Fruit fly (Drosophila melanogaster) whole organism, prepupa: ENCODE data around the gene ECSIT.

Experiments used
- CG1621 ChIP-seq: fragments of 200-800 bp; sonication (Bioruptor generic); optimal IDR thresholded peaks from 3 replicates; lab custom pipeline; 2018; ENCODE audit warnings: missing biosample characterization, mild to moderate bottlenecking, missing genetic modification characterization
- CG16779 ChIP-seq: fragments of 200-800 bp; sonication (Bioruptor generic); optimal IDR thresholded peaks from 3 replicates; lab custom pipeline; 2017; ENCODE audit warnings: missing biosample characterization, mild to moderate bottlenecking, missing genetic modification characterization
- CG6792 ChIP-seq: fragments of 200-800 bp; sonication (Bioruptor generic); optimal IDR thresholded peaks from 3 replicates; lab custom pipeline; 2016; ENCODE audit warnings: missing biosample characterization, missing genetic modification characterization
- CG7368 ChIP-seq: fragments of 200-800 bp; sonication (Bioruptor generic); optimal IDR thresholded peaks from 3 replicates; lab custom pipeline; 2016; ENCODE audit warnings: missing biosample characterization, missing genetic modification characterization
- CG9139 ChIP-seq: fragments of 200-800 bp; sonication (Bioruptor generic); optimal IDR thresholded peaks from 3 replicates; lab custom pipeline; 2017; ENCODE audit warnings: missing biosample characterization, mild to moderate bottlenecking, missing genetic modification characterization
- Eip93F ChIP-seq: fragments of 200-800 bp; sonication (Bioruptor generic); optimal IDR thresholded peaks from 2 replicates; lab custom pipeline; 2016; ENCODE audit warnings: missing biosample characterization, mild to moderate bottlenecking, missing genetic modification characterization
- Hr39 ChIP-seq: fragments of 200-800 bp; sonication (Bioruptor generic); optimal IDR thresholded peaks from 2 replicates; lab custom pipeline; 2016; ENCODE audit warnings: missing biosample characterization, missing genetic modification characterization
- Hr4 ChIP-seq: fragments of 200-800 bp; sonication (Bioruptor generic); optimal IDR thresholded peaks from 3 replicates; lab custom pipeline; 2016; ENCODE audit warnings: missing biosample characterization, missing genetic modification characterization
- Sox102F ChIP-seq: fragments of 200-800 bp; sonication (Bioruptor generic); optimal IDR thresholded peaks from 2 replicates; lab custom pipeline; 2016; ENCODE audit warnings: missing biosample characterization, mild to moderate bottlenecking, missing genetic modification characterization
- esn ChIP-seq: fragments of 200-800 bp; sonication (Bioruptor generic); optimal IDR thresholded peaks from 2 replicates; lab custom pipeline; 2016; ENCODE audit warnings: missing biosample characterization, mild to moderate bottlenecking, missing genetic modification characterization, moderate library complexity
- fd59A ChIP-seq: fragments of 200-800 bp; sonication (Bioruptor generic); optimal IDR thresholded peaks from 2 replicates; lab custom pipeline; 2017; ENCODE audit warnings: missing biosample characterization, mild to moderate bottlenecking, missing genetic modification characterization, missing genetic modification reagents
- spab ChIP-seq: fragments of 200-800 bp; sonication (Bioruptor generic); optimal IDR thresholded peaks from 2 replicates; lab custom pipeline; 2017; ENCODE audit warnings: missing biosample characterization, mild to moderate bottlenecking, missing genetic modification characterization, missing genetic modification reagents

DNA sequence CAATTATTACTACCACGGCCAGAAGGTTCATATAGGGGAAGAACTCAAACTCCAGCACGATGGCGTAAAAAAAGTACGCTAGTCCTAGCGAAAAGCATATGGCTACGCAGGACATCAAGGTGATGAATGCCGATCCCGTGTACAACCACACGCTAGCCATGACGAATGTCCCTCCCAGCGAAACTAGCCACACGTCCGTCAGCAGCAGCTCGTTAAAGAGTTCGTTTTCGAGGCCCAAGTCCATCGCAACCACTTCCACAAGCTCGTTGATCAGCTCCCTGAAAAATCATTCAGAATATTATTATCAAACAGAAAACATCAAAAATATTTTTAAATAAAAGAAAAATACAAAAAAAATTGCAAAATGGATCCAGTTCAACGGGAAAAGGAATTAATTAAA is 3.4 kb upstream of the ECSIT start, which contains the start of gene CG34287:
- TF ChIP-seq CG1621 (tag; lab: Kevin White, UChicago) (no peak), Hr39 (GFP tag; lab: Kevin White, UChicago) (no peak), fd59A (GFP tag; lab: Kevin White, UChicago) (no peak), Eip93F (GFP tag; lab: Kevin White, UChicago) (no peak), CG6792 (GFP tag; lab: Kevin White, UChicago) (no peak), CG9139 (GFP tag; lab: Kevin White, UChicago) (no peak), CG16779 (tag; lab: Kevin White, UChicago) (no peak), esn (GFP tag; lab: Kevin White, UChicago) (no peak), spab (no peak), Hr4 (GFP tag; lab: Kevin White, UChicago) (no peak), CG7368 (GFP tag; lab: Kevin White, UChicago) (no peak), Sox102F (GFP tag; lab: Kevin White, UChicago) (no peak)
